Fruit fly (Drosophila melanogaster) whole organism, embryonic: ENCODE measurements around the gene mbt.

Source experiments
- Adf1 ChIP-seq: fragments of 200-800 bp; sonication (Bioruptor generic); IDR thresholded peaks from 2 replicates; pipeline ENCODE4 v1.3.6; 2022; ENCODE audit warnings: missing biosample characterization, missing genetic modification characterization
- CG11085 ChIP-seq: fragments of 200-800 bp; sonication (Bioruptor generic); IDR thresholded peaks from 2 replicates; pipeline ENCODE4 v1.3.6; 2022; ENCODE audit warnings: missing biosample characterization, missing genetic modification characterization
- CG11560 ChIP-seq: fragments of 200-800 bp; sonication (Bioruptor generic); IDR thresholded peaks from 3 replicates; pipeline ENCODE4 v1.3.6; 2022; ENCODE audit warnings: missing biosample characterization, missing genetic modification characterization
- CG12391 ChIP-seq: fragments of 200-800 bp; sonication (Bioruptor generic); optimal IDR thresholded peaks from 3 replicates; lab custom pipeline; 2018; ENCODE audit warnings: missing biosample characterization, mild to moderate bottlenecking, missing genetic modification characterization, moderate library complexity
- CG1603 ChIP-seq: fragments of 200-800 bp; sonication (Bioruptor generic); optimal IDR thresholded peaks from 2 replicates; lab custom pipeline; 2019; ENCODE audit warnings: missing biosample characterization, mild to moderate bottlenecking, missing genetic modification characterization, moderate library complexity
- CG16779 ChIP-seq: fragments of 200-800 bp; sonication (Bioruptor generic); IDR thresholded peaks from 2 replicates; pipeline ENCODE4 v1.3.6; 2022; ENCODE audit warnings: missing biosample characterization, missing genetic modification characterization
- CG17385 ChIP-seq: fragments of 200-800 bp; sonication (Bioruptor generic); optimal IDR thresholded peaks from 3 replicates; lab custom pipeline; 2018; ENCODE audit warnings: missing biosample characterization, mild to moderate bottlenecking, missing genetic modification characterization
- CG2116 ChIP-seq: fragments of 200-800 bp; sonication (Bioruptor generic); optimal IDR thresholded peaks from 3 replicates; lab custom pipeline; 2018; ENCODE audit warnings: missing biosample characterization, mild to moderate bottlenecking, missing genetic modification characterization
- CG2120 ChIP-seq: fragments of 200-800 bp; sonication (Bioruptor generic); optimal IDR thresholded peaks from 3 replicates; lab custom pipeline; 2016; ENCODE audit warnings: missing biosample characterization, missing genetic modification characterization
- CG2678 ChIP-seq: fragments of 200-800 bp; sonication (Bioruptor generic); optimal IDR thresholded peaks from 3 replicates; lab custom pipeline; 2019; ENCODE audit warnings: missing biosample characterization, mild to moderate bottlenecking, missing genetic modification characterization, moderate library complexity
- CG31224 ChIP-seq: fragments of 200-800 bp; sonication (Bioruptor generic); IDR thresholded peaks from 2 replicates; pipeline ENCODE4 v1.3.6; 2022; ENCODE audit warnings: missing biosample characterization, missing genetic modification characterization
- CG3163 ChIP-seq: fragments of 200-800 bp; sonication (Bioruptor generic); optimal IDR thresholded peaks from 3 replicates; lab custom pipeline; 2016; ENCODE audit warnings: missing biosample characterization, missing genetic modification characterization
- CG33213 ChIP-seq: fragments of 200-800 bp; sonication (Bioruptor generic); optimal IDR thresholded peaks from 3 replicates; lab custom pipeline; 2016; ENCODE audit warnings: missing biosample characterization, missing genetic modification characterization
- CG34422 ChIP-seq: fragments of 200-800 bp; sonication (Bioruptor generic); IDR thresholded peaks from 3 replicates; pipeline ENCODE4 v1.3.6; 2022; ENCODE audit warnings: missing biosample characterization, missing genetic modification characterization
- CG4360 ChIP-seq: fragments of 200-800 bp; sonication (Bioruptor generic); IDR thresholded peaks from 2 replicates; pipeline ENCODE4 v1.3.6; 2022; ENCODE audit warnings: missing biosample characterization, missing genetic modification characterization
- CG7372 ChIP-seq: fragments of 200-800 bp; sonication (Bioruptor generic); IDR thresholded peaks from 2 replicates; pipeline ENCODE4 v1.3.6; 2022; ENCODE audit warnings: missing biosample characterization, missing genetic modification characterization
- CG7928 ChIP-seq: fragments of 200-800 bp; sonication (Bioruptor generic); optimal IDR thresholded peaks from 2 replicates; lab custom pipeline; 2017; ENCODE audit warnings: missing biosample characterization, mild to moderate bottlenecking, missing genetic modification characterization
- CG8089 ChIP-seq: fragments of 200-800 bp; sonication (Bioruptor generic); optimal IDR thresholded peaks from 3 replicates; lab custom pipeline; 2016; ENCODE audit warnings: missing biosample characterization, missing genetic modification characterization
- CG8281 ChIP-seq: fragments of 200-800 bp; sonication (Bioruptor generic); optimal IDR thresholded peaks from 2 replicates; lab custom pipeline; 2018; ENCODE audit warnings: missing biosample characterization, mild to moderate bottlenecking, missing genetic modification characterization, moderate library complexity
- CG8388 ChIP-seq: fragments of 200-800 bp; sonication (Bioruptor generic); optimal IDR thresholded peaks from 2 replicates; lab custom pipeline; 2019; ENCODE audit warnings: missing biosample characterization, mild to moderate bottlenecking, missing genetic modification characterization, moderate library complexity
- CG9609 ChIP-seq: fragments of 200-800 bp; sonication (Bioruptor generic); optimal IDR thresholded peaks from 3 replicates; lab custom pipeline; 2016; ENCODE audit warnings: missing biosample characterization, missing genetic modification characterization
- Chrac-16 ChIP-seq: fragments of 200-800 bp; sonication (Bioruptor generic); optimal IDR thresholded peaks from 3 replicates; lab custom pipeline; 2016; ENCODE audit warnings: missing biosample characterization, missing genetic modification characterization
- Deaf1 ChIP-seq: fragments of 200-800 bp; optimal IDR thresholded peaks from 3 replicates; lab custom pipeline; 2019; ENCODE audit warnings: missing biosample characterization, mild to moderate bottlenecking, missing genetic modification characterization, moderate library complexity
- Dip3 ChIP-seq: fragments of 200-800 bp; sonication (Bioruptor generic); optimal IDR thresholded peaks from 3 replicates; lab custom pipeline; 2016; ENCODE audit warnings: missing biosample characterization, missing genetic modification characterization
- GATAe ChIP-seq: fragments of 200-800 bp; sonication (Bioruptor generic); conservative IDR thresholded peaks from 2 replicates; pipeline ENCODE4 v1.3.6; 2022; ENCODE audit warnings: missing biosample characterization, missing genetic modification characterization
- HLH54F ChIP-seq: fragments of 200-800 bp; sonication (Bioruptor generic); optimal IDR thresholded peaks from 3 replicates; lab custom pipeline; 2016; ENCODE audit warnings: missing biosample characterization, missing genetic modification characterization
- Hr39 ChIP-seq: fragments of >200 bp; optimal IDR thresholded peaks from 2 replicates; lab custom pipeline; 2017
- MTF-1 ChIP-seq: fragments of 200-800 bp; sonication (Bioruptor generic); optimal IDR thresholded peaks from 2 replicates; lab custom pipeline; 2018; ENCODE audit warnings: missing biosample characterization, mild to moderate bottlenecking, missing genetic modification characterization, borderline replicate concordance
- Mrtf ChIP-seq: fragments of 200-800 bp; sonication (Bioruptor generic); IDR thresholded peaks from 3 replicates; pipeline ENCODE4 v1.3.6; 2022; ENCODE audit warnings: missing biosample characterization, missing genetic modification characterization
- NFAT ChIP-seq: fragments of 200-800 bp; sonication (Bioruptor generic); IDR thresholded peaks from 2 replicates; pipeline ENCODE4 v1.3.6; 2022; ENCODE audit warnings: missing biosample characterization, missing genetic modification characterization
- Nf-YB ChIP-seq: fragments of 200-800 bp; sonication (Bioruptor generic); optimal IDR thresholded peaks from 3 replicates; lab custom pipeline; 2019; ENCODE audit warnings: missing biosample characterization, mild to moderate bottlenecking, missing genetic modification characterization, moderate library complexity
- Nf-YC ChIP-seq: fragments of 200-800 bp; optimal IDR thresholded peaks from 3 replicates; lab custom pipeline; 2019; ENCODE audit warnings: missing biosample characterization, mild to moderate bottlenecking, missing genetic modification characterization, moderate library complexity
- Six4 ChIP-seq: fragments of 200-800 bp; sonication (Bioruptor generic); optimal IDR thresholded peaks from 2 replicates; lab custom pipeline; 2016; ENCODE audit warnings: missing biosample characterization, missing genetic modification characterization
- ap ChIP-seq: fragments of 200-800 bp; sonication (Bioruptor generic); IDR thresholded peaks from 2 replicates; pipeline ENCODE4 v1.3.6; 2022; ENCODE audit warnings: missing biosample characterization, missing genetic modification characterization
- bab2 ChIP-seq: fragments of 200-800 bp; sonication (Bioruptor generic); optimal IDR thresholded peaks from 2 replicates; lab custom pipeline; 2016; ENCODE audit warnings: missing biosample characterization, missing genetic modification characterization
- crol ChIP-seq: fragments of 200-800 bp; sonication (Bioruptor generic); IDR thresholded peaks from 2 replicates; pipeline ENCODE4 v1.3.6; 2022; ENCODE audit warnings: missing biosample characterization, missing genetic modification characterization
- en ChIP-seq: fragments of 200-800 bp; sonication (Bioruptor generic); optimal IDR thresholded peaks from 2 replicates; lab custom pipeline; 2016; ENCODE audit warnings: missing biosample characterization, missing genetic modification characterization
- eve ChIP-seq, 2 experiments: fragments of >200 bp; optimal IDR thresholded peaks; 2 replicates each; lab custom pipeline; 2017; ENCODE audit warnings: missing biosample characterization in 2 of 2, missing genetic modification characterization in 2 of 2
- fd102C ChIP-seq: fragments of 200-800 bp; sonication (Bioruptor generic); optimal IDR thresholded peaks from 2 replicates; lab custom pipeline; 2018; ENCODE audit warnings: missing biosample characterization, mild to moderate bottlenecking, missing genetic modification characterization, moderate library complexity
- gt ChIP-seq: fragments of 200-800 bp; sonication (Bioruptor generic); IDR thresholded peaks from 2 replicates; pipeline ENCODE4 v1.3.6; 2022; ENCODE audit warnings: missing biosample characterization, missing genetic modification characterization
- ham ChIP-seq: fragments of 200-800 bp; sonication (Bioruptor generic); IDR thresholded peaks from 2 replicates; pipeline ENCODE4 v1.3.6; 2022; ENCODE audit warnings: missing biosample characterization, missing genetic modification characterization
- hth ChIP-seq: fragments of >200 bp; optimal IDR thresholded peaks from 2 replicates; lab custom pipeline; 2017; ENCODE audit warnings: inconsistent platforms
- lbe ChIP-seq: fragments of 200-800 bp; sonication (Bioruptor generic); optimal IDR thresholded peaks from 2 replicates; lab custom pipeline; 2016; ENCODE audit warnings: missing biosample characterization, mild to moderate bottlenecking, missing genetic modification characterization
- org-1 ChIP-seq: fragments of 200-800 bp; sonication (Bioruptor generic); optimal IDR thresholded peaks from 2 replicates; lab custom pipeline; 2017; ENCODE audit warnings: missing biosample characterization, missing genetic modification characterization
- phol ChIP-seq: fragments of 200-800 bp; sonication (Bioruptor generic); optimal IDR thresholded peaks from 3 replicates; lab custom pipeline; 2018; ENCODE audit warnings: missing biosample characterization, mild to moderate bottlenecking, missing genetic modification characterization, moderate library complexity
- pnt ChIP-seq: fragments of 200-800 bp; sonication (Bioruptor generic); optimal IDR thresholded peaks from 3 replicates; lab custom pipeline; 2016; ENCODE audit warnings: missing biosample characterization, missing genetic modification characterization
- rib ChIP-seq: fragments of 200-800 bp; sonication (Bioruptor generic); IDR thresholded peaks from 2 replicates; pipeline ENCODE4 v1.3.6; 2022; ENCODE audit warnings: missing biosample characterization, missing genetic modification characterization
- sc ChIP-seq, 3 experiments: fragments of >200 bp in 2 of 3; fragments of 200-800 bp in 1 of 3; sonication (Bioruptor generic) in 1 of 3; optimal IDR thresholded peaks; 2 replicates in 2 of 3; 3 replicates in 1 of 3; lab custom pipeline; 2017; ENCODE audit warnings: mild to moderate bottlenecking in 1 of 3, missing biosample characterization in 1 of 3, missing genetic modification characterization in 1 of 3, missing genetic modification reagents in 1 of 3
- shn ChIP-seq: fragments of 200-800 bp; sonication (Bioruptor generic); optimal IDR thresholded peaks from 3 replicates; lab custom pipeline; 2016; ENCODE audit warnings: missing biosample characterization, missing genetic modification characterization
- trem ChIP-seq: fragments of 200-800 bp; optimal IDR thresholded peaks from 3 replicates; lab custom pipeline; 2019; ENCODE audit warnings: missing biosample characterization, mild to moderate bottlenecking, missing genetic modification characterization, moderate library complexity
- wek ChIP-seq: fragments of 200-800 bp; sonication (Bioruptor generic); optimal IDR thresholded peaks from 3 replicates; lab custom pipeline; 2018; ENCODE audit warnings: missing biosample characterization, mild to moderate bottlenecking, missing genetic modification characterization, moderate library complexity
- yki ChIP-seq: fragments of >200 bp; optimal IDR thresholded peaks from 3 replicates; lab custom pipeline; 2018
- zen ChIP-seq: fragments of 200-800 bp; sonication (Bioruptor generic); optimal IDR thresholded peaks from 3 replicates; lab custom pipeline; 2018; ENCODE audit warnings: missing biosample characterization, mild to moderate bottlenecking, missing genetic modification characterization, moderate library complexity

The mbt gene

DNA sequence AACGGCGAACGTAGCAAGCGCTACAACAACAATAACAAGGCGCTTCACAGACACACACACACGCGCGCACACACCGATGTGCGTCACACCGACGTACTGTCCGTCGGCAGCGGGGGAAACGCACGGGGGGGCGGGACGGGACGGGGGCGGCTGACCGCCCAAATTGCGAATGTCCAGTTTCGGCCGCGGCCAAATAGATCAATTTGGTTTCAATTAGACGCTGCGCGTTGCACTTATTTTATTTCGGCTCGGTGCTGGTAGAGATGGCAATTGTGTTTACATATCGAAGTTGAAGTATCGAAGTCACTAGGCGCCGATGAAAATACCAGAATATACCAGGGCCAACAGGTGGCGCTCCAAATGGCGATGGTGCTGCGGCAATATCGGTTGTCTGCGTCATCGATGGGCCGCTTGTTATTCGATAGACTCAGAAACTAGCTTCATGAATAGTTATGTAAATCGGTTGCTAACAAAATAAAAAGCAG, 26.7 kb downstream of the mbt start, which contains the start of gene Rok (continued):
- TF ChIP-seq yki (lab: Kevin White, UChicago) (no peak), CG17385 (no peak), Nf-YC (tag; lab: Kevin White, UChicago) (no peak), wek (no peak), gt (no peak), zen (tag; lab: Kevin White, UChicago) (no peak), CG34422 (GFP tag; lab: Robert Waterston, UW) (peak; percentile 18), CG31224 (GFP tag; lab: Robert Waterston, UW) (no peak), crol (GFP tag; lab: Robert Waterston, UW) (peak; percentile 67), CG7928 (GFP tag; lab: Kevin White, UChicago) (no peak), CG9609 (GFP tag; lab: Kevin White, UChicago) (no peak), GATAe (GFP tag; lab: Robert Waterston, UW) (no peak), Chrac-16 (no peak), pnt (no peak), phol (tag; lab: Kevin White, UChicago) (no peak), CG7372 (no peak), CG8089 (GFP tag; lab: Kevin White, UChicago) (no peak), en (GFP tag; lab: Kevin White, UChicago) (no peak), MTF-1 (GFP tag; lab: Kevin White, UChicago) (no peak), Mrtf (GFP tag; lab: Robert Waterston, UW) (no peak), sc (optimal IDR thresholded peaks at IDR 0.05; lab: Kevin White, UChicago) (no peak), sc (GFP tag; optimal IDR thresholded peaks at IDR 0.05; lab: Kevin White, UChicago) (no peak), org-1 (no peak), CG12391 (tag; lab: Kevin White, UChicago) (no peak), CG33213 (GFP tag; lab: Kevin White, UChicago) (no peak), bab2 (no peak), eve (GFP tag; optimal IDR thresholded peaks at IDR 0.05; lab: Kevin White, UChicago) (no peak), Adf1 (GFP tag; lab: Robert Waterston, UW) (peak; percentile 53), CG16779 (no peak), CG8388 (GFP tag; lab: Kevin White, UChicago) (no peak), HLH54F (no peak), ap (GFP tag; lab: Robert Waterston, UW) (no peak), NFAT (GFP tag; lab: Robert Waterston, UW) (0 out of 2 replicates have a peak, but pooled peaks have one; percentile 32), CG11560 (tag; lab: Robert Waterston, UW) (peak; percentile 96; the same call in 2 of the 3 replicates), ham (GFP tag; lab: Robert Waterston, UW) (no peak), CG2678 (tag; lab: Kevin White, UChicago) (no peak), Six4 (no peak), CG2116 (GFP tag; lab: Kevin White, UChicago) (no peak), CG11085 (no peak), Dip3 (no peak), lbe (GFP tag; lab: Kevin White, UChicago) (no peak), CG4360 (GFP tag; lab: Robert Waterston, UW) (peak; percentile 96), trem (tag; lab: Kevin White, UChicago) (no peak), Deaf1 (no peak), Nf-YB (no peak), CG1603 (peak; percentile 61), rib (no peak), hth (lab: Kevin White, UChicago) (no peak), CG3163 (GFP tag; lab: Kevin White, UChicago) (no peak), CG2120 (GFP tag; lab: Kevin White, UChicago) (no peak), Hr39 (peak; percentile 21), shn (no peak), fd102C (no peak), CG8281 (tag; lab: Kevin White, UChicago) (no peak)
